Worm (Caenorhabditis elegans) whole organism, early embryonic: ENCODE results near the gene D2062.1.

Source experiments
- B0310.2 ChIP-seq: sonication (generic microtip); optimal IDR thresholded peaks from 2 replicates; lab custom pipeline; 2016; ENCODE audit warnings: mild to moderate bottlenecking, missing genetic modification characterization, missing compliant biosample characterization
- ama-1 ChIP-seq: fragments of 150-350 bp; optimal IDR thresholded peaks from 2 replicates; lab custom pipeline; 2014
- ceh-13 ChIP-seq: fragments of 200-800 bp; sonication (Bioruptor generic); optimal IDR thresholded peaks from 2 replicates; lab custom pipeline; 2018; ENCODE audit warnings: mild to moderate bottlenecking, missing genetic modification characterization, missing compliant biosample characterization
- flt-1 ChIP-seq: fragments of 200-800 bp; sonication (Bioruptor generic); IDR thresholded peaks from 2 replicates; pipeline ENCODE4 v1.3.6; 2022; ENCODE audit warnings: missing genetic modification characterization, missing compliant biosample characterization
- hmbx-1 ChIP-seq: sonication (generic microtip); optimal IDR thresholded peaks from 2 replicates; lab custom pipeline; 2016; ENCODE audit warnings: mild to moderate bottlenecking, missing genetic modification characterization, missing compliant biosample characterization
- hmg-4 ChIP-seq: fragments of 200-800 bp; sonication (Bioruptor generic); optimal IDR thresholded peaks from 2 replicates; lab custom pipeline; 2018; ENCODE audit warnings: mild to moderate bottlenecking, missing genetic modification characterization, missing compliant biosample characterization
- scrt-1 ChIP-seq: fragments of 200-800 bp; sonication (Bioruptor generic); IDR thresholded peaks from 2 replicates; pipeline ENCODE4 v1.3.6; 2022; ENCODE audit warnings: missing genetic modification characterization, missing compliant biosample characterization
- tbx-11 ChIP-seq: fragments of 200-800 bp; sonication (Bioruptor generic); IDR thresholded peaks from 2 replicates; pipeline ENCODE4 v1.3.6; 2022; ENCODE audit warnings: missing genetic modification characterization, missing compliant biosample characterization
- tbx-37 ChIP-seq: fragments of 200-800 bp; sonication (Bioruptor generic); conservative IDR thresholded peaks from 2 replicates; pipeline ENCODE4 v1.3.6; 2022; ENCODE audit warnings: missing genetic modification reagents, missing genetic modification characterization, missing compliant biosample characterization

DNA sequence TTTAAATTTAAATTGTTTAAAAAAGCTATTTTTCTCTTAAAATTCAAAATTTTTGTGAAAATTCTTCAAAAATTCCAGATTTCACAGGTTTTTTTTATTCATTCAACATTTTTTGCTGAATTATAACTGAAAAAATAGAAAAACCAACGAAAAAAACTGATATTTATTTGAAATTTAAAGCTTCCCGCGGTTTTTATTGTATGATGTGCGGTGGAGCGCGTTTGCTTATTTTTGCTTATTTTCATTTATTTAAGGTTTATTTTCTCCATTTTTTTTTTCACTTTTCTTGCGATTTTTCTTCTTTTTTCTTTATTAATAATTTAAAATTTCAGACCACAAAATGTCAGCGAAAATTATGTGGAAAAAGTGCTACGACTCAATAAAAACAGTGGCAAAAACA lies 6.8 kb downstream of the D2062.1 start, which contains the start of gene F22E5.9:
- TF ChIP-seq hmbx-1 = no peak
- TF ChIP-seq flt-1 (GFP tag; lab: Robert Waterston, UW) = no peak
- TF ChIP-seq B0310.2 (tag; lab: Kevin White, UChicago) = no peak
- no peak for TF ChIP-seq hmg-4
- TF ChIP-seq ceh-13 (GFP tag; lab: Kevin White, UChicago) = no peak
- no peak for TF ChIP-seq scrt-1 (GFP tag; lab: Robert Waterston, UW)
- no peak for TF ChIP-seq ama-1 (lab: Kevin White, UChicago)
- TF ChIP-seq tbx-11 (GFP tag; lab: Robert Waterston, UW) = no peak
- no peak for TF ChIP-seq tbx-37 (GFP tag; lab: Robert Waterston, UW)
